Fruit fly (Drosophila melanogaster) whole organism, prepupa: ENCODE data around the gene mahe.

Experiments used
- Blimp-1 ChIP-seq: fragments of 200-800 bp; sonication (Bioruptor generic); optimal IDR thresholded peaks from 3 replicates; lab custom pipeline; 2017; ENCODE audit warnings: missing biosample characterization, missing genetic modification characterization, mild to moderate bottlenecking, moderate library complexity, missing genetic modification reagents
- CG10631 ChIP-seq: fragments of 200-800 bp; sonication (Bioruptor generic); optimal IDR thresholded peaks from 2 replicates; lab custom pipeline; 2016; ENCODE audit warnings: missing biosample characterization, missing genetic modification characterization
- CG10669 ChIP-seq: fragments of 200-800 bp; sonication (Bioruptor generic); optimal IDR thresholded peaks from 3 replicates; lab custom pipeline; 2018; ENCODE audit warnings: missing biosample characterization, mild to moderate bottlenecking, missing genetic modification characterization, moderate library complexity
- CG11294 ChIP-seq: fragments of 200-800 bp; sonication (Bioruptor generic); IDR thresholded peaks from 2 replicates; pipeline ENCODE4 v1.3.6; 2022; ENCODE audit warnings: missing biosample characterization, missing genetic modification characterization
- CG11762 ChIP-seq: fragments of 200-800 bp; sonication (Bioruptor generic); optimal IDR thresholded peaks from 3 replicates; lab custom pipeline; 2016; ENCODE audit warnings: missing biosample characterization, missing genetic modification characterization; ENCODE audit not compliant: insufficient read depth
- CG11902 ChIP-seq: fragments of 200-800 bp; sonication (Bioruptor generic); optimal IDR thresholded peaks from 3 replicates; lab custom pipeline; 2016; ENCODE audit warnings: missing biosample characterization, missing genetic modification characterization
- CG15336 ChIP-seq: fragments of 200-800 bp; sonication (Bioruptor generic); IDR thresholded peaks from 2 replicates; pipeline ENCODE4 v1.3.6; 2022; ENCODE audit warnings: missing biosample characterization, missing genetic modification characterization
- CG1621 ChIP-seq: fragments of 200-800 bp; sonication (Bioruptor generic); optimal IDR thresholded peaks from 3 replicates; lab custom pipeline; 2018; ENCODE audit warnings: missing biosample characterization, mild to moderate bottlenecking, missing genetic modification characterization
- CG16779 ChIP-seq: fragments of 200-800 bp; sonication (Bioruptor generic); optimal IDR thresholded peaks from 3 replicates; lab custom pipeline; 2017; ENCODE audit warnings: missing biosample characterization, mild to moderate bottlenecking, missing genetic modification characterization
- CG3032 ChIP-seq: fragments of 200-800 bp; optimal IDR thresholded peaks from 2 replicates; lab custom pipeline; 2019; ENCODE audit warnings: missing biosample characterization, mild to moderate bottlenecking, missing genetic modification characterization, moderate library complexity
- CG31627 ChIP-seq: fragments of 200-800 bp; sonication (Bioruptor generic); optimal IDR thresholded peaks from 3 replicates; lab custom pipeline; 2016; ENCODE audit warnings: missing biosample characterization, missing genetic modification characterization
- CG3919 ChIP-seq: fragments of 200-800 bp; sonication (Bioruptor generic); optimal IDR thresholded peaks from 3 replicates; lab custom pipeline; 2016; ENCODE audit warnings: missing biosample characterization, missing genetic modification characterization
- CG4318 ChIP-seq: fragments of 200-800 bp; sonication (Bioruptor generic); optimal IDR thresholded peaks from 3 replicates; lab custom pipeline; 2017; ENCODE audit warnings: missing biosample characterization, mild to moderate bottlenecking, missing genetic modification characterization
- CG6163 ChIP-seq: fragments of 200-800 bp; sonication (Bioruptor generic); IDR thresholded peaks from 3 replicates; pipeline ENCODE4 v1.3.6; 2022; ENCODE audit warnings: missing biosample characterization, missing genetic modification characterization
- CG6276 ChIP-seq: fragments of 200-800 bp; sonication (Bioruptor generic); optimal IDR thresholded peaks from 2 replicates; lab custom pipeline; 2017; ENCODE audit warnings: missing biosample characterization, mild to moderate bottlenecking, missing genetic modification characterization
- CG6792 ChIP-seq: fragments of 200-800 bp; sonication (Bioruptor generic); optimal IDR thresholded peaks from 3 replicates; lab custom pipeline; 2016; ENCODE audit warnings: missing biosample characterization, missing genetic modification characterization
- CG7368 ChIP-seq: fragments of 200-800 bp; sonication (Bioruptor generic); optimal IDR thresholded peaks from 3 replicates; lab custom pipeline; 2016; ENCODE audit warnings: missing biosample characterization, missing genetic modification characterization
- CG8119 ChIP-seq: fragments of 200-800 bp; sonication (Bioruptor generic); IDR thresholded peaks from 3 replicates; pipeline ENCODE4 v1.3.6; 2022; ENCODE audit warnings: missing biosample characterization, missing genetic modification characterization
- CG8632 ChIP-seq: fragments of 200-800 bp; sonication (Bioruptor generic); optimal IDR thresholded peaks from 3 replicates; lab custom pipeline; 2016; ENCODE audit warnings: missing biosample characterization, missing genetic modification characterization
- CG9139 ChIP-seq: fragments of 200-800 bp; sonication (Bioruptor generic); optimal IDR thresholded peaks from 3 replicates; lab custom pipeline; 2017; ENCODE audit warnings: missing biosample characterization, mild to moderate bottlenecking, missing genetic modification characterization
- Eip93F ChIP-seq: fragments of 200-800 bp; sonication (Bioruptor generic); optimal IDR thresholded peaks from 2 replicates; lab custom pipeline; 2016; ENCODE audit warnings: missing biosample characterization, mild to moderate bottlenecking, missing genetic modification characterization
- Ets21C ChIP-seq: fragments of 200-800 bp; sonication (Bioruptor generic); optimal IDR thresholded peaks from 3 replicates; lab custom pipeline; 2016; ENCODE audit warnings: missing biosample characterization, missing genetic modification characterization
- Ets96B ChIP-seq: fragments of 200-800 bp; optimal IDR thresholded peaks from 2 replicates; lab custom pipeline; 2019; ENCODE audit warnings: missing biosample characterization, mild to moderate bottlenecking, missing genetic modification characterization, moderate library complexity
- Gug ChIP-seq: fragments of 200-800 bp; sonication (Bioruptor generic); IDR thresholded peaks from 2 replicates; pipeline ENCODE4 v1.3.6; 2022; ENCODE audit warnings: missing biosample characterization, missing genetic modification characterization
- Hr38 ChIP-seq: sonication (Bioruptor generic); optimal IDR thresholded peaks from 2 replicates; lab custom pipeline; 2016; ENCODE audit warnings: missing biosample characterization, missing genetic modification characterization
- Hr39 ChIP-seq: fragments of 200-800 bp; sonication (Bioruptor generic); optimal IDR thresholded peaks from 2 replicates; lab custom pipeline; 2016; ENCODE audit warnings: missing biosample characterization, missing genetic modification characterization
- Hr4 ChIP-seq: fragments of 200-800 bp; sonication (Bioruptor generic); optimal IDR thresholded peaks from 3 replicates; lab custom pipeline; 2016; ENCODE audit warnings: missing biosample characterization, missing genetic modification characterization
- Lpt ChIP-seq: fragments of 200-800 bp; sonication (Bioruptor generic); optimal IDR thresholded peaks from 3 replicates; lab custom pipeline; 2016; ENCODE audit warnings: missing biosample characterization, missing genetic modification characterization
- Met ChIP-seq: fragments of 200-800 bp; sonication (Bioruptor generic); optimal IDR thresholded peaks from 3 replicates; lab custom pipeline; 2016; ENCODE audit warnings: missing biosample characterization, missing genetic modification characterization
- Smox ChIP-seq: fragments of 200-800 bp; sonication (Bioruptor generic); optimal IDR thresholded peaks from 3 replicates; lab custom pipeline; 2016; ENCODE audit warnings: missing biosample characterization, missing genetic modification characterization
- Sox102F ChIP-seq: fragments of 200-800 bp; sonication (Bioruptor generic); optimal IDR thresholded peaks from 2 replicates; lab custom pipeline; 2016; ENCODE audit warnings: missing biosample characterization, mild to moderate bottlenecking, missing genetic modification characterization
- Sox14 ChIP-seq: fragments of 200-800 bp; sonication (Bioruptor generic); optimal IDR thresholded peaks from 3 replicates; lab custom pipeline; 2016; ENCODE audit warnings: missing biosample characterization, missing genetic modification characterization
- Sox15 ChIP-seq: fragments of 200-800 bp; sonication (Bioruptor generic); optimal IDR thresholded peaks from 3 replicates; lab custom pipeline; 2016; ENCODE audit warnings: missing biosample characterization, missing genetic modification characterization
- achi ChIP-seq: fragments of 200-800 bp; sonication (Bioruptor generic); optimal IDR thresholded peaks from 3 replicates; lab custom pipeline; 2016; ENCODE audit warnings: missing biosample characterization, missing genetic modification characterization
- cyc ChIP-seq: fragments of 200-800 bp; sonication (Bioruptor generic); optimal IDR thresholded peaks from 3 replicates; lab custom pipeline; 2016; ENCODE audit warnings: missing biosample characterization, missing genetic modification characterization
- dac ChIP-seq: fragments of 200-800 bp; sonication (Bioruptor generic); optimal IDR thresholded peaks from 2 replicates; lab custom pipeline; 2017; ENCODE audit warnings: missing biosample characterization, mild to moderate bottlenecking, missing genetic modification characterization
- dsx ChIP-seq: fragments of 200-800 bp; optimal IDR thresholded peaks from 3 replicates; lab custom pipeline; 2019; ENCODE audit warnings: missing biosample characterization, mild to moderate bottlenecking, missing genetic modification characterization, moderate library complexity; ENCODE audit not compliant: poor library complexity, severe bottlenecking
- eg ChIP-seq: fragments of 200-800 bp; sonication (Bioruptor generic); IDR thresholded peaks from 3 replicates; pipeline ENCODE4 v1.3.6; 2022; ENCODE audit warnings: missing biosample characterization, missing genetic modification characterization
- fd59A ChIP-seq: fragments of 200-800 bp; sonication (Bioruptor generic); optimal IDR thresholded peaks from 2 replicates; lab custom pipeline; 2017; ENCODE audit warnings: missing biosample characterization, mild to moderate bottlenecking, missing genetic modification characterization, missing genetic modification reagents
- fd85E ChIP-seq: fragments of 200-800 bp; sonication (Bioruptor generic); optimal IDR thresholded peaks from 3 replicates; lab custom pipeline; 2016; ENCODE audit warnings: missing biosample characterization, missing genetic modification characterization
- fkh ChIP-seq: fragments of 200-800 bp; sonication (Bioruptor generic); optimal IDR thresholded peaks from 3 replicates; lab custom pipeline; 2017; ENCODE audit warnings: missing biosample characterization, mild to moderate bottlenecking, missing genetic modification characterization, moderate library complexity
- lz ChIP-seq: fragments of 200-800 bp; sonication (Bioruptor generic); optimal IDR thresholded peaks from 3 replicates; lab custom pipeline; 2016; ENCODE audit warnings: missing biosample characterization, missing genetic modification characterization
- pdm3 ChIP-seq: fragments of 200-800 bp; sonication (Bioruptor generic); optimal IDR thresholded peaks from 3 replicates; lab custom pipeline; 2016; ENCODE audit warnings: missing biosample characterization, missing genetic modification characterization
- spab ChIP-seq: fragments of 200-800 bp; sonication (Bioruptor generic); optimal IDR thresholded peaks from 2 replicates; lab custom pipeline; 2017; ENCODE audit warnings: missing biosample characterization, mild to moderate bottlenecking, missing genetic modification characterization, missing genetic modification reagents
- ss ChIP-seq, 2 experiments: fragments of 200-800 bp; sonication (Bioruptor generic); optimal IDR thresholded peaks; 2 replicates in 1 of 2; 3 replicates in 1 of 2; lab custom pipeline; 2017 to 2018; ENCODE audit warnings: mild to moderate bottlenecking in 2 of 2, missing biosample characterization in 2 of 2, missing genetic modification characterization in 2 of 2, moderate library complexity in 1 of 2
- svp ChIP-seq: fragments of 200-800 bp; sonication (Bioruptor generic); peaks from one replicate; lab custom pipeline; 2016; ENCODE audit warnings: missing biosample characterization, missing genetic modification characterization
- topi ChIP-seq: fragments of 200-800 bp; sonication (Bioruptor generic); optimal IDR thresholded peaks from 3 replicates; lab custom pipeline; 2016; ENCODE audit warnings: missing biosample characterization, missing genetic modification characterization

The mahe gene

DNA sequence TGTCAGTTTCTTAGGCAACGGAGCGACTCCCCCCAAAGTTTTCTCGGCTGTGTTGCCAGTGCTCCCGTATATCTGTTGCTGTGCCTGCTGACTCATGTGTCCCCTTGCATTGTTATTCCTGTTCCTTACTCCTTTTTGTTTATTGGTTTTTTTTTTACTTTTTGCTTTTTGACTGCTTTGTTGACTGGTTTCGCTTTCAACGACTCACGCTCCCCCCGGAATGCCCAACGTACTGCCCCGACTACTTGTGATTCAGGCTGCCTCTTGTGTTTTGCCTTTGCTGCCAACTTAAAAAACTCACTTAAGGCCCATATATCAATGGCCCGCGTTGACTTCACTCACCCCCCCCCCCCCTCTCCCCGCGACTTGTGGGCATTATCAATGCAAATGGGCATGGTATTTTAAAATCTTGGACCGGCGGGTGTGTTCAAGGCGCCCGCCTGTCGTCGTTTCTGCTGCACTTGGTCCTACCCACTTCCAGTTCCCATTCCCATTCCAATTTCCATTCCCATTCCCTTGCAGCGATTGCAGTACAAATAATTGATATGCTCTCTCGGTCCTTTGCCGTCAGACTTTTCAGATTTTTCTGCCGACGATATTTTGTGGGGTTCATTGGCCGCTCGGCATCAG lies 42.3 kb upstream of the mahe start (continued):
- TF ChIP-seq Ets21C (no peak), dsx (GFP tag; lab: Kevin White, UChicago) (peak; percentile 40), Blimp-1 (GFP tag; lab: Kevin White, UChicago) (peak; percentile 95), lz (GFP tag; lab: Kevin White, UChicago) (no peak), Hr4 (GFP tag; lab: Kevin White, UChicago) (no peak)

DNA sequence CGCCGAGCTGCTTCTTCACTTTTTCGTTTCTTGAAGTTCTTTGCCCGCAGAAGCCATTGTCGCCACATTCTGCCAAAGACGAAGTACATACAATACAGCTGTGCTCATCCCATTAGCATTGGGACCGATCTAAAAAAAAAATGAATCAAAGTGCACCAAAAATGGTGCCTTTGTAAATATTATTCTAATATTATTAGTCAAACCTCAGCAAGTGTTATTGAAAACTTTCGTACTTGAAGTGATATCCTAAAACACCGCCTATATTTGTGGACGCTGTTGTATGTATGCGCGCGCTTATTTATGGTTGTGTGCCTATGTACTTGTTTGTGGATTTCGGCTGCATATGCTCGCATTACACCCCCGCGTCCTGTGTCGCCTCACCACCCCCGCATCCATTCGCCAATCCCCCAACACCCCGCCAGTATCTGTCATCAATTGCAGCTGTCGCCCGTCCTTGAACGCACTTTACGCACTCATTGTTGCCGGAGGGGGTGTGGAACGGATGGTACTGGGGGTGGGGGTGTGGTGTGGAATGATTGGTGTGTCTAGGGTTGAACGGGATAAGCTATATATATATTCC lies 41.3 kb upstream of the mahe start:
- TF ChIP-seq achi (GFP tag; lab: Kevin White, UChicago) (peak; percentile 87), CG11902 (GFP tag; lab: Kevin White, UChicago) (peak; percentile 76), CG1621 (peak; percentile 94), ss (GFP tag; optimal IDR thresholded peaks at IDR 0.05; lab: Kevin White, UChicago) (peak; percentile 91 to 94), CG6163 (peak; percentile 95), fkh (GFP tag; lab: Kevin White, UChicago) (peak; percentile 38), cyc (GFP tag; lab: Kevin White, UChicago) (peak; percentile 82), Met (peak; percentile 90), CG31627 (GFP tag; lab: Kevin White, UChicago) (peak; percentile 85), CG11762 (peak; percentile 82), Gug (GFP tag; lab: Robert Waterston, UW) (peak; percentile 80), fd59A (GFP tag; lab: Kevin White, UChicago) (peak; percentile 89), Blimp-1 (GFP tag; lab: Kevin White, UChicago) (peak; percentile 67), CG9139 (GFP tag; lab: Kevin White, UChicago) (peak; percentile 90), dac (GFP tag; lab: Kevin White, UChicago) (peak; percentile 74), Lpt (GFP tag; lab: Kevin White, UChicago) (peak; percentile 83), CG4318 (GFP tag; lab: Kevin White, UChicago) (peak; percentile 66), CG10669 (GFP tag; lab: Kevin White, UChicago) (peak; percentile 93), CG8632 (peak; percentile 87), dsx (GFP tag; lab: Kevin White, UChicago) (peak; percentile 80), CG8119 (GFP tag; lab: Robert Waterston, UW) (peak; percentile 90), CG3032 (peak; percentile 88), Smox (peak; percentile 84), CG10631 (GFP tag; lab: Kevin White, UChicago) (peak; percentile 88), CG16779 (peak; percentile 77), Ets96B (tag; lab: Kevin White, UChicago) (peak; percentile 88), spab (GFP tag; lab: Kevin White, UChicago) (peak; percentile 88), lz (GFP tag; lab: Kevin White, UChicago) (peak; percentile 86), CG11294 (GFP tag; lab: Robert Waterston, UW) (peak; percentile 86), fd85E (peak; percentile 77), topi (GFP tag; lab: Kevin White, UChicago) (peak; percentile 86), Hr38 (GFP tag; lab: Kevin White, UChicago) (no peak), Hr4 (GFP tag; lab: Kevin White, UChicago) (peak; percentile 83), CG6792 (GFP tag; lab: Kevin White, UChicago) (peak; percentile 88), Ets21C (peak; percentile 74), Hr39 (GFP tag; lab: Kevin White, UChicago) (peak; percentile 83), CG15336 (GFP tag; lab: Robert Waterston, UW) (peak; percentile 90), Sox15 (GFP tag; lab: Kevin White, UChicago) (peak; percentile 82), CG7368 (GFP tag; lab: Kevin White, UChicago) (peak; percentile 85), Eip93F (GFP tag; lab: Kevin White, UChicago) (peak; percentile 71), Sox102F (GFP tag; lab: Kevin White, UChicago) (peak; percentile 89), Sox14 (peak; percentile 89), pdm3 (peak; percentile 90), svp (GFP tag; lab: Kevin White, UChicago) (peak; percentile 93), eg (GFP tag; lab: Robert Waterston, UW) (peak; percentile 94), CG3919 (peak; percentile 88), CG6276 (peak; percentile 81)
